Fruit fly (Drosophila melanogaster): ENCODE results near the gene Art3.

- TF ChIP-seq CG8478 (optimal IDR thresholded peaks at IDR 0.05) (no peak), psq (optimal IDR thresholded peaks at IDR 0.05) (no peak), usp (GFP tag; optimal IDR thresholded peaks at IDR 0.05) (no peak), pan (optimal IDR thresholded peaks at IDR 0.05) (no peak), Dll (optimal IDR thresholded peaks at IDR 0.05) (no peak)
These were observed 39.2 kb upstream of the Art3 start, which contains the start of the genes CG14864 and Zip88E for dm6 chr3R:15268426-15268825.

Data from whole organism.